Worm (Caenorhabditis elegans) whole organism, late embryonic: ENCODE data around the gene aexr-1.

Experiments used
- C08G9.2 ChIP-seq: sonication (generic microtip); optimal IDR thresholded peaks from 2 replicates; lab custom pipeline; 2016; ENCODE audit warnings: mild to moderate bottlenecking, missing genetic modification characterization, moderate library complexity, missing compliant biosample characterization
- C38D4.7 ChIP-seq: fragments of 200-800 bp; sonication (Bioruptor generic); optimal IDR thresholded peaks from 2 replicates; lab custom pipeline; 2018; ENCODE audit warnings: mild to moderate bottlenecking, missing genetic modification characterization, moderate library complexity, missing compliant biosample characterization
- F13H6.1 ChIP-seq: sonication (generic microtip); optimal IDR thresholded peaks from 2 replicates; lab custom pipeline; 2016; ENCODE audit warnings: missing genetic modification characterization, missing compliant biosample characterization
- T23F11.4 ChIP-seq: fragments of 200-800 bp; sonication (Bioruptor generic); optimal IDR thresholded peaks from 2 replicates; lab custom pipeline; 2018; ENCODE audit warnings: mild to moderate bottlenecking, missing genetic modification characterization, missing compliant biosample characterization
- ama-1 ChIP-seq: fragments of 150-350 bp; optimal IDR thresholded peaks from 2 replicates; lab custom pipeline; 2014
- ceh-14 ChIP-seq: sonication (generic microtip); optimal IDR thresholded peaks from 2 replicates; lab custom pipeline; 2016; ENCODE audit warnings: missing genotype, missing genetic modification characterization, missing compliant biosample characterization
- ceh-18 ChIP-seq: sonication (generic microtip); optimal IDR thresholded peaks from 2 replicates; lab custom pipeline; 2016; ENCODE audit warnings: missing genetic modification characterization, missing compliant biosample characterization
- ceh-19 ChIP-seq: fragments of 200-800 bp; sonication (Bioruptor generic); optimal IDR thresholded peaks from 2 replicates; lab custom pipeline; 2018; ENCODE audit warnings: mild to moderate bottlenecking, missing genetic modification characterization, missing compliant biosample characterization
- ceh-22 ChIP-seq: sonication (generic microtip); optimal IDR thresholded peaks from 2 replicates; lab custom pipeline; 2017; ENCODE audit warnings: missing biosample characterization, missing genetic modification characterization
- ceh-24 ChIP-seq: sonication (generic microtip); optimal IDR thresholded peaks from 2 replicates; lab custom pipeline; 2016; ENCODE audit warnings: mild to moderate bottlenecking, missing genetic modification characterization, missing compliant biosample characterization
- ceh-34 ChIP-seq: sonication (generic microtip); optimal IDR thresholded peaks from 2 replicates; lab custom pipeline; 2016; ENCODE audit warnings: mild to moderate bottlenecking, missing genetic modification characterization, missing compliant biosample characterization
- ceh-48 ChIP-seq: sonication (generic microtip); optimal IDR thresholded peaks from 2 replicates; lab custom pipeline; 2016; ENCODE audit warnings: missing genetic modification characterization, inconsistent platforms, missing compliant biosample characterization
- ceh-6 ChIP-seq: fragments of 200-800 bp; sonication (Bioruptor generic); optimal IDR thresholded peaks from 2 replicates; lab custom pipeline; 2018; ENCODE audit warnings: mild to moderate bottlenecking, missing genetic modification characterization, missing compliant biosample characterization
- ceh-9 ChIP-seq: sonication (generic microtip); optimal IDR thresholded peaks from 2 replicates; lab custom pipeline; 2016; ENCODE audit warnings: mild to moderate bottlenecking, missing genetic modification characterization, inconsistent platforms, missing compliant biosample characterization
- che-1 ChIP-seq: sonication (generic microtip); optimal IDR thresholded peaks from 2 replicates; lab custom pipeline; 2016; ENCODE audit warnings: mild to moderate bottlenecking, missing genetic modification characterization, missing compliant biosample characterization
- dmd-4 ChIP-seq: sonication (generic microtip); optimal IDR thresholded peaks from 2 replicates; lab custom pipeline; 2016; ENCODE audit warnings: borderline replicate concordance, missing genetic modification characterization, missing compliant biosample characterization
- elt-2 ChIP-seq: sonication (generic microtip); optimal IDR thresholded peaks from 2 replicates; lab custom pipeline; 2016; ENCODE audit warnings: missing genetic modification reagents, missing genetic modification characterization, missing compliant biosample characterization
- elt-4 ChIP-seq: sonication (generic microtip); optimal IDR thresholded peaks from 2 replicates; lab custom pipeline; 2016; ENCODE audit warnings: missing genetic modification characterization, missing compliant biosample characterization
- eyg-1 ChIP-seq: sonication (generic microtip); optimal IDR thresholded peaks from 2 replicates; lab custom pipeline; 2016; ENCODE audit warnings: missing genotype, missing genetic modification characterization, missing compliant biosample characterization
- fax-1 ChIP-seq: sonication (generic microtip); optimal IDR thresholded peaks from 2 replicates; lab custom pipeline; 2016; ENCODE audit warnings: missing genotype, missing genetic modification characterization, missing compliant biosample characterization
- fkh-10 ChIP-seq: fragments of 150-350 bp; optimal IDR thresholded peaks from 2 replicates; lab custom pipeline; 2014; ENCODE audit warnings: missing biosample characterization, missing genetic modification reagents, missing genetic modification characterization
- fkh-6 ChIP-seq: sonication (generic microtip); optimal IDR thresholded peaks from 2 replicates; lab custom pipeline; 2016; ENCODE audit warnings: missing genetic modification characterization, missing compliant biosample characterization
- hlh-13 ChIP-seq: fragments of 200-800 bp; sonication (Bioruptor generic); optimal IDR thresholded peaks from 2 replicates; lab custom pipeline; 2018; ENCODE audit warnings: mild to moderate bottlenecking, missing genetic modification characterization, missing compliant biosample characterization
- hlh-15 ChIP-seq: sonication (generic microtip); optimal IDR thresholded peaks from 2 replicates; lab custom pipeline; 2016; ENCODE audit warnings: missing genetic modification characterization, missing compliant biosample characterization
- hlh-30 ChIP-seq: sonication (generic microtip); optimal IDR thresholded peaks from 2 replicates; lab custom pipeline; 2017; ENCODE audit warnings: antibody characterized with exemption, missing genetic modification characterization, missing compliant biosample characterization; ENCODE audit not compliant: insufficient read depth
- hlh-6 ChIP-seq: sonication (generic microtip); optimal IDR thresholded peaks from 2 replicates; lab custom pipeline; 2016; ENCODE audit warnings: missing genotype, missing genetic modification characterization, missing compliant biosample characterization
- lin-11 ChIP-seq: fragments of 200-800 bp; sonication (Bioruptor generic); optimal IDR thresholded peaks from 2 replicates; lab custom pipeline; 2018; ENCODE audit warnings: mild to moderate bottlenecking, missing genetic modification characterization, missing compliant biosample characterization
- madf-2 ChIP-seq: sonication (generic microtip); optimal IDR thresholded peaks from 2 replicates; lab custom pipeline; 2017; ENCODE audit warnings: missing genetic modification characterization, missing compliant biosample characterization
- mec-3 ChIP-seq: sonication (generic microtip); optimal IDR thresholded peaks from 2 replicates; lab custom pipeline; 2016; ENCODE audit warnings: borderline replicate concordance, missing genetic modification characterization, missing compliant biosample characterization
- nhr-11 ChIP-seq: fragments of 150-350 bp; optimal IDR thresholded peaks from 2 replicates; lab custom pipeline; 2014; ENCODE audit warnings: missing biosample characterization, missing genetic modification characterization
- npax-4 ChIP-seq: sonication (generic microtip); optimal IDR thresholded peaks from 2 replicates; lab custom pipeline; 2016; ENCODE audit warnings: missing genetic modification characterization, missing compliant biosample characterization
- pag-3 ChIP-seq: sonication (generic microtip); optimal IDR thresholded peaks from 2 replicates; lab custom pipeline; 2016; ENCODE audit warnings: missing compliant biosample characterization, missing genetic modification characterization, borderline replicate concordance
- pat-9 ChIP-seq: fragments of 200-800 bp; sonication (Bioruptor generic); optimal IDR thresholded peaks from 2 replicates; lab custom pipeline; 2018; ENCODE audit warnings: mild to moderate bottlenecking, missing genetic modification characterization, moderate library complexity, missing compliant biosample characterization
- pqm-1 ChIP-seq: sonication (generic microtip); optimal IDR thresholded peaks from 2 replicates; lab custom pipeline; 2016; ENCODE audit warnings: missing genetic modification characterization, missing compliant biosample characterization
- pros-1 ChIP-seq: fragments of 150-350 bp; optimal IDR thresholded peaks from 2 replicates; lab custom pipeline; 2014; ENCODE audit warnings: missing biosample characterization, missing genetic modification reagents, missing genetic modification characterization
- sdc-2 ChIP-seq: sonication (generic microtip); optimal IDR thresholded peaks from 2 replicates; lab custom pipeline; 2016; ENCODE audit warnings: missing genotype, missing genetic modification characterization, missing compliant biosample characterization
- tbx-2 ChIP-seq: sonication (generic microtip); optimal IDR thresholded peaks from 2 replicates; lab custom pipeline; 2016; ENCODE audit warnings: missing genetic modification characterization, missing compliant biosample characterization
- ttx-3 ChIP-seq: sonication (generic microtip); optimal IDR thresholded peaks from 2 replicates; lab custom pipeline; 2016; ENCODE audit warnings: missing genetic modification reagents, missing genetic modification characterization, missing compliant biosample characterization
- unc-42 ChIP-seq: sonication (generic microtip); optimal IDR thresholded peaks from 2 replicates; lab custom pipeline; 2016; ENCODE audit warnings: missing genotype, missing genetic modification characterization, missing compliant biosample characterization
- unc-55 ChIP-seq: sonication (generic microtip); optimal IDR thresholded peaks from 2 replicates; lab custom pipeline; 2017; ENCODE audit warnings: missing biosample characterization, missing genetic modification reagents, missing genetic modification characterization
- unc-86 ChIP-seq: sonication (generic microtip); optimal IDR thresholded peaks from 2 replicates; lab custom pipeline; 2016; ENCODE audit warnings: missing genetic modification characterization, missing compliant biosample characterization
- zip-5 ChIP-seq: sonication (generic microtip); optimal IDR thresholded peaks from 2 replicates; lab custom pipeline; 2016; ENCODE audit warnings: missing genetic modification characterization, missing compliant biosample characterization

The aexr-1 gene

DNA sequence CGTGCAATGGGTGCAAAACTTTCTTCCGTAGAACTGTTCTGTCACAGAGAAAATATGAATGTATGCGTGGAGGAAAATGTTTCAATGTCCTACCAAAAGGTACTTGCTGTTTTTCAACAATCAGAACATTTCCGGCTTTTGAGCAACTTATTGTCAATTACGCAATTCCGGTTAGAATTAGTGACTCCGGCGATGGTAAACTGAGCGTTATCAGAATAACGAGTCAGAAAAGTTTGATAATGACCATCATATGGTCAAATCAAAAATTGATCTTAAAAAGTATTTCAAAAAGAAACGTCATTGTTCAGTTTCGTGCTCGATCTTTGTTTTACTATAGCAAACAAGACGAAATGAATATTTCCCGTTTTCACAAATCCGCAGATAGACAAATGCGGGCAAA is 21.7 kb upstream of the aexr-1 start:
- TF ChIP-seq T23F11.4 (GFP tag; lab: Kevin White, UChicago) (no peak), lin-11 (tag; lab: Kevin White, UChicago) (no peak), pag-3 (no peak), npax-4 (tag; lab: Kevin White, UChicago) (no peak), ceh-18 (no peak), pqm-1 (tag; lab: Kevin White, UChicago) (no peak), ceh-6 (GFP tag; lab: Kevin White, UChicago) (no peak), madf-2 (tag; lab: Kevin White, UChicago) (no peak), hlh-30 (tag; lab: Kevin White, UChicago) (no peak), mec-3 (tag; lab: Kevin White, UChicago) (no peak), ceh-9 (tag; lab: Kevin White, UChicago) (no peak), ttx-3 (tag; lab: Kevin White, UChicago) (no peak), elt-4 (no peak), C38D4.7 (GFP tag; lab: Kevin White, UChicago) (no peak), sdc-2 (tag; lab: Kevin White, UChicago) (no peak), zip-5 (tag; lab: Kevin White, UChicago) (no peak), nhr-11 (tag; lab: Kevin White, UChicago) (no peak)

DNA sequence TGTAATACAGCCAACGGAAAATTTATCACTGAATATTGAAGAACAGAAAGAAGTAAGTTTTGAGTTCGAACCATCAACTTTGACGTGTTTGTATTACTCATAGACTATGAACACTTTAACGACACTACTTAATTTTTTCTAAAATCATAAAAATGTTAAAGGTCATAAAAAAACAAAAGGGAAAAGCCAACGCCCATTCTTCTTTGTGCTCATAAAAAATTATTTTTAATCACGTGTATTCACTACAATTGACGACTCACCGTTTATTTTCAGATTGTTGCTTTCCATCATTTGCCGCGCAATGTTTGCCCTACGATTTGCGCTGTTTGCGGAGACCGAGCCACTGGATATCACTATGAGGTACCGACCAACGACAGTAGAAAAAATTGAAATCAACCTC is 21.2 kb upstream of the aexr-1 start:
- no peak for TF ChIP-seq hlh-30 (tag; lab: Kevin White, UChicago)
- no peak for TF ChIP-seq tbx-2 (tag; lab: Kevin White, UChicago)
- TF ChIP-seq unc-86 (tag; lab: Kevin White, UChicago) = no peak
- no peak for TF ChIP-seq unc-55
- no peak for TF ChIP-seq sdc-2 (tag; lab: Kevin White, UChicago)
- no peak for TF ChIP-seq ceh-48 (tag; lab: Kevin White, UChicago)
- no peak for TF ChIP-seq fkh-6
- TF ChIP-seq ceh-6 (GFP tag; lab: Kevin White, UChicago) = no peak
- TF ChIP-seq hlh-6 (tag; lab: Kevin White, UChicago) = no peak
- TF ChIP-seq che-1 (tag; lab: Kevin White, UChicago) = no peak

DNA sequence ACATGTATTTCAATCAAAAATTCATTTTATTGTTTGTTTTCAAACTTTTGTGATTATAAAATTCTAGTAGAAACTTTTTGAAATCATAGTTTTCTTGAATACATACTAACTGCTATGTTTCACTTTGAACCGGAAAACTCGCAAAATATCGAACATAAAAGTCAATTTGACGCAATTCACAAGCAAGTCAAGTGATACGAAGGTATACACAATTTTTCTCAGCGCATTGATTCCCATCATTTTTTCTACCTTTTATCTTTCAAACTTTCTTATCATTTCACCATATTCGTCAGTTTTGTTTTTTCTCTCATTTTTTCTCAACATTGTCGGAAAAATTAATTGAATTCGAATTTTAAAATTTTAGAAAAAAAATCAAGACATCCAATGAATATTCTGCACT is 20.1 kb upstream of the aexr-1 start, which contains the start of gene nhr-173:
Gene nhr-173, plus strand, starts transcription at position 366 of the 400 bp plus-strand sequence.
- TF ChIP-seq ama-1 (no peak), hlh-30 (tag; lab: Kevin White, UChicago) (no peak), pros-1 (no peak), fkh-10 (no peak), madf-2 (tag; lab: Kevin White, UChicago) (no peak), ceh-24 (tag; lab: Kevin White, UChicago) (no peak), fkh-6 (no peak), F13H6.1 (no peak), ceh-14 (no peak), ceh-19 (GFP tag; lab: Kevin White, UChicago) (no peak), unc-42 (tag; lab: Kevin White, UChicago) (no peak), hlh-15 (no peak), eyg-1 (tag; lab: Kevin White, UChicago) (no peak), ceh-34 (tag; lab: Kevin White, UChicago) (no peak), sdc-2 (tag; lab: Kevin White, UChicago) (no peak), ceh-22 (tag; lab: Kevin White, UChicago) (no peak), hlh-13 (GFP tag; lab: Kevin White, UChicago) (no peak), elt-2 (no peak), fax-1 (no peak)

- TF ChIP-seq nhr-11 (tag; lab: Kevin White, UChicago) = no peak
- TF ChIP-seq unc-55 = no peak
- no peak for TF ChIP-seq pat-9 (tag; lab: Kevin White, UChicago)
- no peak for TF ChIP-seq lin-11 (tag; lab: Kevin White, UChicago)
- no peak for TF ChIP-seq pqm-1 (tag; lab: Kevin White, UChicago)
- no peak for TF ChIP-seq ttx-3 (tag; lab: Kevin White, UChicago)
- no peak for TF ChIP-seq ceh-6 (GFP tag; lab: Kevin White, UChicago)
- no peak for TF ChIP-seq zip-5 (tag; lab: Kevin White, UChicago)
- no peak for TF ChIP-seq dmd-4 (tag; lab: Kevin White, UChicago)
- TF ChIP-seq unc-42 (tag; lab: Kevin White, UChicago) = no peak
- no peak for TF ChIP-seq hlh-13 (GFP tag; lab: Kevin White, UChicago)
- no peak for TF ChIP-seq C08G9.2 (tag; lab: Kevin White, UChicago)
- TF ChIP-seq mec-3 (tag; lab: Kevin White, UChicago) = no peak
- no peak for TF ChIP-seq elt-2
Observed at ce11 chrX:6654139-6654538, 19.1 kb upstream of the aexr-1 start.
